Worm (Caenorhabditis elegans) whole organism, mixed stage, embryonic: ENCODE measurements around the gene Y38E10A.22.

Experiments used
- cnd-1 ChIP-seq: fragments of 200-800 bp; sonication (Bioruptor generic); optimal IDR thresholded peaks from 2 replicates; lab custom pipeline; 2018; ENCODE audit warnings: mild to moderate bottlenecking, missing genetic modification characterization, missing compliant biosample characterization
- elt-1 ChIP-seq: sonication (generic microtip); optimal IDR thresholded peaks from 2 replicates; lab custom pipeline; 2017; ENCODE audit warnings: missing genetic modification characterization, mild to moderate bottlenecking, missing compliant biosample characterization, antibody characterized with exemption, moderate library complexity, borderline replicate concordance; ENCODE audit not compliant: insufficient read depth
- lin-13 ChIP-seq: fragments of 150-350 bp; optimal IDR thresholded peaks from 2 replicates; lab custom pipeline; 2014; ENCODE audit warnings: missing biosample characterization, missing genetic modification characterization
- lsy-2 ChIP-seq: fragments of 150-350 bp; optimal IDR thresholded peaks from 2 replicates; lab custom pipeline; 2014; ENCODE audit warnings: missing biosample characterization, missing genetic modification characterization
- mab-5 ChIP-seq: fragments of 150-350 bp; optimal IDR thresholded peaks from 2 replicates; lab custom pipeline; 2014; ENCODE audit warnings: missing biosample characterization, missing genetic modification characterization
- mls-2 ChIP-seq: sonication (generic microtip); optimal IDR thresholded peaks from 2 replicates; lab custom pipeline; 2016; ENCODE audit warnings: mild to moderate bottlenecking, missing genetic modification characterization, moderate library complexity, missing compliant biosample characterization
- nhr-12 ChIP-seq: fragments of 150-350 bp; optimal IDR thresholded peaks from 2 replicates; lab custom pipeline; 2014; ENCODE audit warnings: missing biosample characterization, missing genetic modification characterization
- nhr-76 ChIP-seq: sonication (generic microtip); optimal IDR thresholded peaks from 2 replicates; lab custom pipeline; 2017; ENCODE audit warnings: missing biosample characterization, missing genetic modification characterization
- pha-4 ChIP-seq: fragments of 150-350 bp; optimal IDR thresholded peaks from 2 replicates; lab custom pipeline; 2018; ENCODE audit warnings: missing biosample characterization, missing genetic modification reagents, missing genetic modification characterization
- snpc-4 ChIP-seq: fragments of 150-350 bp; optimal IDR thresholded peaks from 2 replicates; lab custom pipeline; 2014; ENCODE audit warnings: missing biosample characterization, missing genetic modification characterization
- unc-39 ChIP-seq: fragments of 150-350 bp; optimal IDR thresholded peaks from 2 replicates; lab custom pipeline; 2014; ENCODE audit warnings: missing biosample characterization, missing genetic modification characterization
- unc-62 ChIP-seq: fragments of 150-350 bp; optimal IDR thresholded peaks from 2 replicates; lab custom pipeline; 2014; ENCODE audit warnings: missing biosample characterization, missing genetic modification reagents, missing genetic modification characterization
- ztf-11 ChIP-seq: fragments of 150-350 bp; optimal IDR thresholded peaks from 2 replicates; lab custom pipeline; 2014; ENCODE audit warnings: missing biosample characterization, missing genetic modification characterization

- TF ChIP-seq cnd-1 (tag; lab: Kevin White, UChicago) (no peak), elt-1 (no peak), lin-13 (no peak), mls-2 (no peak), lsy-2 (tag; lab: Kevin White, UChicago) (no peak), unc-62 (GFP tag; lab: Kevin White, UChicago) (no peak), pha-4 (tag; lab: Kevin White, UChicago) (no peak), nhr-76 (tag; lab: Kevin White, UChicago) (no peak), unc-39 (no peak), nhr-12 (no peak), ztf-11 (tag; lab: Kevin White, UChicago) (no peak), snpc-4 (tag; lab: Kevin White, UChicago) (no peak), mab-5 (tag; lab: Kevin White, UChicago) (no peak)
Observed at ce11 chrII:12657620-12658019, 20.0 kb downstream of the Y38E10A.22 start.
